Worm (Caenorhabditis elegans) whole organism, L1 larva: Measurements from ENCODE around the gene rab-7.

Experiments used
- C16A3.4 ChIP-seq: fragments of 150-350 bp; optimal IDR thresholded peaks from 2 replicates; lab custom pipeline; 2014; ENCODE audit warnings: missing biosample characterization, missing genetic modification characterization
- C34B4.2 ChIP-seq: sonication (generic microtip); optimal IDR thresholded peaks from 2 replicates; lab custom pipeline; 2017; ENCODE audit warnings: mild to moderate bottlenecking, missing genetic modification characterization, missing compliant biosample characterization
- Y116A8C.19 ChIP-seq: sonication (generic microtip); optimal IDR thresholded peaks from 2 replicates; lab custom pipeline; 2016; ENCODE audit warnings: missing compliant biosample characterization, missing genetic modification characterization, borderline replicate concordance
- ama-1 ChIP-seq: fragments of 150-350 bp; optimal IDR thresholded peaks from 2 replicates; lab custom pipeline; 2014
- ceh-82 ChIP-seq, 3 experiments: fragments of 150-350 bp in 1 of 3; sonication (generic microtip) in 2 of 3; optimal IDR thresholded peaks; 2 replicates each; lab custom pipeline; 2014 to 2017; ENCODE audit warnings: missing biosample characterization in 3 of 3, missing genetic modification characterization in 3 of 3
- ces-1 ChIP-seq: fragments of 150-350 bp; optimal IDR thresholded peaks from 2 replicates; lab custom pipeline; 2014; ENCODE audit warnings: missing biosample characterization, missing genetic modification reagents, missing genetic modification characterization
- dsc-1 ChIP-seq: sonication (generic microtip); optimal IDR thresholded peaks from 2 replicates; lab custom pipeline; 2016; ENCODE audit warnings: mild to moderate bottlenecking, missing genetic modification characterization, missing compliant biosample characterization
- efl-1 ChIP-seq, 4 experiments: fragments of 150-350 bp; optimal IDR thresholded peaks in 3 of 4; peaks in 1 of 4; 1 replicate in 1 of 4; 2 replicates in 3 of 4; lab custom pipeline; 2014; ENCODE audit warnings: missing biosample characterization in 2 of 4, missing genetic modification characterization in 2 of 4, missing genetic modification reagents in 2 of 4
- efl-3 ChIP-seq: fragments of 200-800 bp; sonication (Bioruptor generic); optimal IDR thresholded peaks from 2 replicates; lab custom pipeline; 2018; ENCODE audit warnings: mild to moderate bottlenecking, missing genetic modification characterization, missing compliant biosample characterization
- egl-13 ChIP-seq: sonication (generic microtip); optimal IDR thresholded peaks from 2 replicates; lab custom pipeline; 2016; ENCODE audit warnings: missing genotype, missing genetic modification reagents, missing genetic modification characterization, missing compliant biosample characterization
- elt-3 ChIP-seq, 6 experiments: fragments of 150-350 bp in 1 of 6; sonication (generic microtip); optimal IDR thresholded peaks; 2 replicates each; lab custom pipeline; 2017 to 2018; ENCODE audit warnings: missing biosample characterization in 6 of 6, missing genetic modification characterization in 6 of 6, inconsistent platforms in 1 of 6
- fkh-10 ChIP-seq: sonication (generic microtip); optimal IDR thresholded peaks from 2 replicates; lab custom pipeline; 2017; ENCODE audit warnings: missing biosample characterization, missing genetic modification reagents, missing genetic modification characterization
- fkh-4 ChIP-seq: sonication (generic microtip); optimal IDR thresholded peaks from 2 replicates; lab custom pipeline; 2016; ENCODE audit warnings: missing compliant biosample characterization, missing genetic modification characterization, borderline replicate concordance
- fkh-8 ChIP-seq: sonication (generic microtip); optimal IDR thresholded peaks from 2 replicates; lab custom pipeline; 2016; ENCODE audit warnings: mild to moderate bottlenecking, missing genetic modification characterization, missing compliant biosample characterization
- grh-1 ChIP-seq: fragments of 200-800 bp; sonication (Bioruptor generic); IDR thresholded peaks from 2 replicates; pipeline ENCODE4 v1.3.6; 2022; ENCODE audit warnings: missing genetic modification reagents, missing genetic modification characterization, missing compliant biosample characterization
- hlh-17 ChIP-seq: fragments of 200-800 bp; sonication (Bioruptor generic); optimal IDR thresholded peaks from 2 replicates; lab custom pipeline; 2018; ENCODE audit warnings: missing genetic modification characterization, mild to moderate bottlenecking, missing compliant biosample characterization, moderate library complexity, borderline replicate concordance
- hlh-4 ChIP-seq: sonication (generic microtip); optimal IDR thresholded peaks from 2 replicates; lab custom pipeline; 2016; ENCODE audit warnings: mild to moderate bottlenecking, missing genetic modification characterization, missing compliant biosample characterization
- hpl-2 ChIP-seq: fragments of 150-350 bp; optimal IDR thresholded peaks from 2 replicates; lab custom pipeline; 2014; ENCODE audit warnings: missing biosample characterization, missing genetic modification reagents, missing genetic modification characterization
- isw-1 ChIP-seq: fragments of 200-800 bp; sonication (Bioruptor generic); IDR thresholded peaks from 2 replicates; pipeline ENCODE4 v1.3.6; 2022; ENCODE audit warnings: missing genetic modification characterization, missing compliant biosample characterization
- lin-14 ChIP-seq: fragments of 200-800 bp; sonication (Bioruptor generic); optimal IDR thresholded peaks from 2 replicates; lab custom pipeline; 2018; ENCODE audit warnings: mild to moderate bottlenecking, missing genetic modification characterization, moderate library complexity, missing compliant biosample characterization
- mab-9 ChIP-seq: fragments of 200-800 bp; sonication (Bioruptor generic); IDR thresholded peaks from 2 replicates; pipeline ENCODE4 v1.3.6; 2022; ENCODE audit warnings: missing genetic modification reagents, missing genetic modification characterization, missing compliant biosample characterization
- mef-2 ChIP-seq: fragments of 150-350 bp; optimal IDR thresholded peaks from 2 replicates; lab custom pipeline; 2014; ENCODE audit warnings: missing biosample characterization, missing genetic modification characterization
- nhr-11 ChIP-seq: fragments of 150-350 bp; optimal IDR thresholded peaks from 2 replicates; lab custom pipeline; 2014; ENCODE audit warnings: missing biosample characterization, missing genetic modification characterization
- nhr-19 ChIP-seq: fragments of 200-800 bp; sonication (Bioruptor generic); conservative IDR thresholded peaks from 2 replicates; pipeline ENCODE4 v1.3.6; 2022; ENCODE audit warnings: missing genetic modification characterization, missing compliant biosample characterization
- nhr-47 ChIP-seq: sonication (generic microtip); optimal IDR thresholded peaks from 2 replicates; lab custom pipeline; 2016; ENCODE audit warnings: mild to moderate bottlenecking, missing genetic modification characterization, moderate library complexity, missing compliant biosample characterization
- nhr-77 ChIP-seq: fragments of 150-350 bp; optimal IDR thresholded peaks from 2 replicates; lab custom pipeline; 2014; ENCODE audit warnings: missing biosample characterization, missing genetic modification characterization
- nhr-85 ChIP-seq: sonication (generic microtip); peaks from one replicate; lab custom pipeline; 2016; ENCODE audit warnings: missing genetic modification characterization, inconsistent platforms, missing compliant biosample characterization
- pag-3 ChIP-seq: sonication (generic microtip); optimal IDR thresholded peaks from 2 replicates; lab custom pipeline; 2017; ENCODE audit warnings: missing genetic modification characterization, mild to moderate bottlenecking, missing compliant biosample characterization, antibody characterized with exemption, borderline replicate concordance; ENCODE audit not compliant: insufficient read depth
- pax-3 ChIP-seq: fragments of 200-800 bp; sonication (Bioruptor generic); optimal IDR thresholded peaks from 2 replicates; lab custom pipeline; 2018; ENCODE audit warnings: mild to moderate bottlenecking, missing genetic modification characterization, moderate library complexity, missing compliant biosample characterization
- rnt-1 ChIP-seq: sonication (generic microtip); optimal IDR thresholded peaks from 2 replicates; lab custom pipeline; 2016; ENCODE audit warnings: mild to moderate bottlenecking, missing genetic modification characterization, moderate library complexity, missing compliant biosample characterization
- sox-4 ChIP-seq: sonication (generic microtip); optimal IDR thresholded peaks from 2 replicates; lab custom pipeline; 2016; ENCODE audit warnings: missing genetic modification characterization, missing compliant biosample characterization
- sptf-1 ChIP-seq: fragments of 150-350 bp; optimal IDR thresholded peaks from 2 replicates; lab custom pipeline; 2014; ENCODE audit warnings: missing biosample characterization, missing genetic modification characterization
- sup-37 ChIP-seq: fragments of 200-800 bp; sonication (Bioruptor generic); optimal IDR thresholded peaks from 2 replicates; lab custom pipeline; 2018; ENCODE audit warnings: mild to moderate bottlenecking, missing genetic modification characterization, missing compliant biosample characterization
- swsn-7 ChIP-seq: sonication (generic microtip); optimal IDR thresholded peaks from 2 replicates; lab custom pipeline; 2016; ENCODE audit warnings: missing genetic modification characterization, missing compliant biosample characterization
- tbx-2 ChIP-seq: sonication (generic microtip); optimal IDR thresholded peaks from 2 replicates; lab custom pipeline; 2016; ENCODE audit warnings: missing genetic modification characterization, missing compliant biosample characterization
- unc-130 ChIP-seq: fragments of 150-350 bp; optimal IDR thresholded peaks from 2 replicates; lab custom pipeline; 2017; ENCODE audit warnings: missing biosample characterization, missing genetic modification characterization, inconsistent platforms
- unc-30 ChIP-seq: sonication (generic microtip); optimal IDR thresholded peaks from 2 replicates; lab custom pipeline; 2017; ENCODE audit warnings: missing biosample characterization, missing genetic modification characterization
- unc-62 ChIP-seq: fragments of 150-350 bp; optimal IDR thresholded peaks from 2 replicates; lab custom pipeline; 2014; ENCODE audit warnings: missing biosample characterization, missing genetic modification reagents, missing genetic modification characterization
- vab-15 ChIP-seq: sonication (generic microtip); optimal IDR thresholded peaks from 2 replicates; lab custom pipeline; 2017; ENCODE audit warnings: missing genotype, mild to moderate bottlenecking, missing genetic modification characterization, missing compliant biosample characterization

rab-7 gene

DNA sequence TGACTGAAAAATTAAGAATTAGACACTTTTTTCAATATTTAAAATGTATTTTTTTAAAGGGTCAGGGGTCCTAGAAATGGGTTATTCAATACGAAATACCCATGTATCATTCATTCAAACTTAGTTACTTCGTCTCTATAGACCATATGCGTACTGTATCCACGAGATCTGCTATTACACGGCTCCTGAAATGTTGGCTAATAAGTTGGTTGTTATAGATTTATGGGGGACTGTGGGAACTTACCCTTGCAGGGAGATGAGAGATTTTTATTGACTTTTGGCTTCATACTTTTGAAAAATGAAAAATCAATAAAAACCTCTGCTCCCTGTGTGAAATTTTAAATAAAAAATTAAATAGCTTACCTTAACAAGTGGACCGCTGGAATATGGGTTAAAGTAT is 12.2 kb upstream of the rab-7 start:
- TF ChIP-seq nhr-11 (tag; lab: Kevin White, UChicago) = no peak
- TF ChIP-seq vab-15 = no peak
- TF ChIP-seq hpl-2 = no peak
- no peak for TF ChIP-seq efl-1 (optimal IDR thresholded peaks at IDR 0.05; lab: Kevin White, UChicago)
- peak in 1 of 2 experiments; percentile 77 for TF ChIP-seq efl-1 (GFP tag; optimal IDR thresholded peaks at IDR 0.05 in 1 of 2; lab: Kevin White, UChicago)
- peak; percentile 63 for TF ChIP-seq nhr-85 (tag; lab: Kevin White, UChicago)
- no peak for TF ChIP-seq Y116A8C.19 (tag; lab: Kevin White, UChicago)
- no peak for TF ChIP-seq hlh-4 (tag; lab: Kevin White, UChicago)
- TF ChIP-seq efl-3 (GFP tag; lab: Kevin White, UChicago) = no peak
- TF ChIP-seq ces-1 (GFP tag; lab: Kevin White, UChicago) = no peak
- TF ChIP-seq, all 84 proteins: peak for 2

DNA sequence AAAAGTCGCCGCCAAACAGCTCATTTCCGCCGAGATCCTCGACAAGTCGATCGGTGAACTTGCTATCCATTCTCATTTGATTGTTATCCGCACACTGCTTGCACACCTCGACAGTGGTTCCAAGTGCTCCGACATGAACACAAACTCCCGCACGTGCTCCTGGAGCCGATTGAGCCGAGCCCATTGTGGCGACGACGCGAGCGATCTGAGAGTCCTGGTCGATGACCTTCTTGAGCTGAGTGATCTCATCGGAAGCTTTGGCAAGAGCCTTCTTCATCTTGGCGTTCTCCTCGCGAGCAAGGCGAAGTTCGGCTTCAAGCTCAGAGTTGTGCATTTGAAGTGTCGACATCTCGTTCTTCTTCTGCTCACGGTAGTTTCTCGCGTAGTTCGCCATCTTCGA is 11.7 kb upstream of the rab-7 start:
- TF ChIP-seq fkh-4 (tag; lab: Kevin White, UChicago) (no peak), efl-1 (optimal IDR thresholded peaks at IDR 0.05; lab: Kevin White, UChicago) (no peak), efl-1 (GFP tag; optimal IDR thresholded peaks at IDR 0.05 in 1 of 2; lab: Kevin White, UChicago) (peak in 1 of 2 experiments; percentile 9), nhr-19 (GFP tag; lab: Robert Waterston, UW) (no peak)

DNA sequence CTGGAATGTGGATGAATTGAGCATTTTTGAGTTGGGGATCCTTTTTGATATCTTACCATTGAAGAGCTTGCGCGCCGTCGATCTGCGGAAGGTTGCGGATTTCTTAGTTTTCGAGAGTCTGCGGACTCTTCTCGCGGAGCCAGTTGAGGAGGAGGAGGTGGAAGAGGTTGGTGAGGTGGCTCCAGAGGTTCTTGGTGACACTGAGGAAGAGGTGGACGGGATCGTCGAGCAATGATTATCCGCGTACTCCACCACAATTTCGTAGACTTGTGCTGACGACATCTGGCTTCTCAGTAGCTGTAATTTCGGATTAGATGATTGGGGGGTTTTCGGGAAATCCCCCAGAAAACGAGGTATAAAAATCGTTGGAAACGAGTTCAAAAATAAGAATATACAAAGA is 10.6 kb upstream of the rab-7 start, which contains the start of gene Y17G7B.21:
Y17G7B.21 (minus strand) TSS at position 299 of the 400 bp plus-strand sequence.
- TF ChIP-seq sox-4 (tag; lab: Kevin White, UChicago) (no peak), hlh-17 (GFP tag; lab: Kevin White, UChicago) (peak; percentile 72), grh-1 (GFP tag; lab: Robert Waterston, UW) (0 out of 2 replicates have a peak, but pooled peaks have one; percentile 21), nhr-85 (tag; lab: Kevin White, UChicago) (peak; percentile 82), egl-13 (peak; percentile 1), C34B4.2 (no peak), efl-1 (optimal IDR thresholded peaks at IDR 0.05; lab: Kevin White, UChicago) (no peak), efl-1 (GFP tag; optimal IDR thresholded peaks at IDR 0.05 in 1 of 2; lab: Kevin White, UChicago) (peak in 1 of 2 experiments; percentile 91), nhr-77 (tag; lab: Kevin White, UChicago) (peak; percentile 6)

DNA sequence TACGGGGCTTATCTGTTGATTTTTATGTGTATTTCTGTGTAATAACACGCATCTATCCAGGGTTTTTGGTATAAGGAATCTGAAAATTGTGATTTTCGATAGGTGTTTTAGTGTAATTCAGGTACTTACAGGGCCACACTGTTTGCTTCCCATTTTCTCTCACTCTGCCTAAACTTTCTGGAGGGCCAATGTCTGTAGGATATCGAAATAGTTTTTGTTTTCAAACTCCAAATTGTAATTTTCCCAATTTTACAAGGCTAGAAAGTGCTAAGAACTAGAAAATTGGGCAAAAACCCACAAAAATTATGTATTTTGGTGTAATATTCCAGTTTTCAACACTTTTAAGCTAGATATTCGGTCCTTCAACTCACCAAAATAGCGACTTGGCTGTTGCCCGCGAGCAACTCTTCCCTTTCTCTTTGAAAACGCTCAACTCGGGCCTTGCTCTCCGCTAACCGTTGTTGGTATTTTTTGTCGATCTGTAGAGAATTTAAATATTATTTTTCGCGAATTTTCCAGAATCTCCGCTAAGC is 10.1 kb upstream of the rab-7 start:
- peak in 1 of 3 experiments; percentile 7 for TF ChIP-seq ceh-82 (tag; optimal IDR thresholded peaks at IDR 0.05; lab: Kevin White, UChicago)
- TF ChIP-seq fkh-4 (tag; lab: Kevin White, UChicago) = no peak
- peak; percentile 53 for TF ChIP-seq ama-1 (lab: Kevin White, UChicago)

DNA sequence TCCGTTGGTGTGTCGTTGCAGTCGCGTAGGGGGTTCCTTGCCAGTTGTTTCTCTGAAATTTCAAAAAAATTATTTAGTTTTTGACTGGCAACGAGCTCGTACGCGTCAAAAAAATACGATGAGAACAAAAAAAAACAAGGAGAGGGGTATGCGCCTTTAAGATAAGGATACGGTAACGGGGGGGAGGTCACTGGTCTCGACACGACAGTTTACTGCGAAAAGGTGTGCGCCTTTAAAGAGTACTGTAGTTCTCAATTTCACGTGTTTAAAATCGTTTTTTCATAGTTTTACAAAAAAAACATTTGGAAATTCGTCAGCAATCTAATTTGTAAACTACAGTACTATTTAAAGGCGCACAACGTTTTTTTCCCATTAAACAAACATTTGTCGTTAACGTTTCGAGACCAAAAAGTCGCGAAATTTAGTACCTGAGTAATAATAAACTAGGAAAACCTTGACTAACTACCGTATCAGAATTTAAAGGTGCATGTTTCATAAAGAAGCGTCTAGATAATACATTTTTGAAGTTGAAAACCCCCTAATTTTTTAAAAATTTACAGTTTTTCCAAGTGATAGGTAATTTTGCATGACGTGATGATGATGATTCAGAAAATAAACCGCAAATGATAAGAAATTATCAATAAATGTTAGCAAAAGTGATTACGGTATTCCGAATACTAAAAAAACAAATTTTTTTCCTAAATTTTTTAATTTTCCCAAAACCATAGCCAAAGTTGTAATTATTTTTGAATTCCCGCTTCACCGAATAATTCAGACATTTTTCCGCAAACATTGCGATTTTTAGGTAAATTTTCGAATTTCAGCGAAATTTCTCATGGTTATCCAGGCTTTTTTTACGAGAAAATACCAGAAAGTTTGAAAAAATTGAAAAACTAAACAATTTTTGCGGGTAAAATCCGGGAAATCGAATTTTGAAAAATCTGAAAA is 7.6 kb upstream of the rab-7 start:
- TF ChIP-seq pag-3 (tag; lab: Kevin White, UChicago) (no peak), nhr-47 (tag; lab: Kevin White, UChicago) (peak; percentile 41), hlh-17 (GFP tag; lab: Kevin White, UChicago) (peak; percentile 80), rnt-1 (tag; lab: Kevin White, UChicago) (peak; percentile 36), elt-3 (tag; optimal IDR thresholded peaks at IDR 0.05; lab: Kevin White, UChicago) (no peak), sup-37 (no peak), sptf-1 (no peak), efl-3 (GFP tag; lab: Kevin White, UChicago) (no peak), C16A3.4 (no peak), fkh-8 (peak; percentile 34), pax-3 (tag; lab: Kevin White, UChicago) (peak; percentile 36), isw-1 (GFP tag; lab: Robert Waterston, UW) (no peak), fkh-10 (GFP tag; lab: Kevin White, UChicago) (no peak), vab-15 (no peak), mef-2 (tag; lab: Kevin White, UChicago) (no peak), unc-130 (tag; lab: Kevin White, UChicago) (no peak), tbx-2 (no peak), unc-62 (no peak), hlh-4 (tag; lab: Kevin White, UChicago) (no peak), swsn-7 (tag; lab: Kevin White, UChicago) (peak; percentile 30), mab-9 (GFP tag; lab: Robert Waterston, UW) (peak; percentile 28; the same call in 1 of the 2 replicates), lin-14 (GFP tag; lab: Kevin White, UChicago) (no peak), dsc-1 (tag; lab: Kevin White, UChicago) (peak; percentile 18), unc-30 (tag; lab: Kevin White, UChicago) (no peak)
